Fruit fly (Drosophila melanogaster) whole organism, embryonic: ENCODE data around the gene Gga.

ENCODE experiments used
- CG10321 ChIP-seq: fragments of 200-800 bp; sonication (Bioruptor generic); IDR thresholded peaks from 2 replicates; pipeline ENCODE4 v1.3.6; 2022; ENCODE audit warnings: missing biosample characterization, missing genetic modification characterization
- CG15269 ChIP-seq: fragments of 200-800 bp; sonication (Bioruptor generic); optimal IDR thresholded peaks from 2 replicates; lab custom pipeline; 2018; ENCODE audit warnings: missing biosample characterization, mild to moderate bottlenecking, missing genetic modification characterization, moderate library complexity
- CG17568 ChIP-seq: fragments of 200-800 bp; sonication (Bioruptor generic); optimal IDR thresholded peaks from 2 replicates; lab custom pipeline; 2018; ENCODE audit warnings: missing biosample characterization, mild to moderate bottlenecking, missing genetic modification characterization, moderate library complexity
- CG7271 ChIP-seq: fragments of 200-800 bp; sonication (Bioruptor generic); optimal IDR thresholded peaks from 2 replicates; lab custom pipeline; 2018; ENCODE audit warnings: missing biosample characterization, mild to moderate bottlenecking, missing genetic modification characterization, moderate library complexity
- Dad ChIP-seq: fragments of 200-800 bp; sonication (Bioruptor generic); optimal IDR thresholded peaks from 3 replicates; lab custom pipeline; 2016; ENCODE audit warnings: missing biosample characterization, missing genetic modification characterization
- Eip74EF ChIP-seq, 2 experiments: fragments of 200-800 bp in 1 of 2; fragments of >200 bp in 1 of 2; sonication (Bioruptor generic) in 1 of 2; optimal IDR thresholded peaks; 2 replicates each; lab custom pipeline; 2017 to 2019; ENCODE audit warnings: missing biosample characterization in 2 of 2, missing genetic modification characterization in 2 of 2, mild to moderate bottlenecking in 1 of 2, moderate library complexity in 1 of 2
- Ssrp ChIP-seq: fragments of 200-800 bp; sonication (Bioruptor generic); optimal IDR thresholded peaks from 2 replicates; lab custom pipeline; 2018; ENCODE audit warnings: missing biosample characterization, mild to moderate bottlenecking, missing genetic modification characterization, moderate library complexity
- cas ChIP-seq: fragments of 200-800 bp; sonication (Bioruptor generic); IDR thresholded peaks from 2 replicates; pipeline ENCODE4 v1.3.6; 2022; ENCODE audit warnings: missing biosample characterization, missing genetic modification characterization
- emc ChIP-seq: fragments of 200-800 bp; sonication (Bioruptor generic); optimal IDR thresholded peaks from 2 replicates; lab custom pipeline; 2016; ENCODE audit warnings: missing biosample characterization, missing genetic modification characterization
- grau ChIP-seq: fragments of 200-800 bp; optimal IDR thresholded peaks from 3 replicates; lab custom pipeline; 2019; ENCODE audit warnings: missing biosample characterization, mild to moderate bottlenecking, missing genetic modification characterization, moderate library complexity
- psq ChIP-seq: fragments of 200-800 bp; sonication (Bioruptor generic); optimal IDR thresholded peaks from 2 replicates; lab custom pipeline; 2017; ENCODE audit warnings: missing biosample characterization, missing genetic modification characterization

- TF ChIP-seq Dad (GFP tag; lab: Kevin White, UChicago) (no peak), psq (GFP tag; lab: Kevin White, UChicago) (no peak), CG7271 (tag; lab: Kevin White, UChicago) (no peak), CG15269 (tag; lab: Kevin White, UChicago) (no peak), CG17568 (no peak), Ssrp (no peak), grau (tag; lab: Kevin White, UChicago) (no peak), Eip74EF (GFP tag; optimal IDR thresholded peaks at IDR 0.05; lab: Kevin White, UChicago) (no peak), CG10321 (GFP tag; lab: Robert Waterston, UW) (no peak), cas (GFP tag; lab: Robert Waterston, UW) (no peak), emc (no peak)
These were observed 2.7 kb upstream of the Gga start for dm6 chrX:9598106-9598505.
